Fruit fly (Drosophila melanogaster) whole organism, embryonic: Measurements from ENCODE around the gene east.

Experiments
- CG10321 ChIP-seq: fragments of 200-800 bp; sonication (Bioruptor generic); IDR thresholded peaks from 2 replicates; pipeline ENCODE4 v1.3.6; 2022; ENCODE audit warnings: missing biosample characterization, missing genetic modification characterization
- CG16779 ChIP-seq: fragments of 200-800 bp; sonication (Bioruptor generic); IDR thresholded peaks from 2 replicates; pipeline ENCODE4 v1.3.6; 2022; ENCODE audit warnings: missing biosample characterization, missing genetic modification characterization
- CG18764 ChIP-seq: fragments of 200-800 bp; sonication (Bioruptor generic); optimal IDR thresholded peaks from 3 replicates; lab custom pipeline; 2016; ENCODE audit warnings: missing biosample characterization, missing genetic modification characterization
- CG31388 ChIP-seq: fragments of 200-800 bp; sonication (Bioruptor generic); optimal IDR thresholded peaks from 2 replicates; lab custom pipeline; 2016; ENCODE audit warnings: missing biosample characterization, missing genetic modification characterization
- CG3995 ChIP-seq: fragments of 200-800 bp; sonication (Bioruptor generic); optimal IDR thresholded peaks from 3 replicates; lab custom pipeline; 2016; ENCODE audit warnings: missing biosample characterization, missing genetic modification characterization
- CG4282 ChIP-seq: fragments of 200-800 bp; sonication (Bioruptor generic); optimal IDR thresholded peaks from 2 replicates; lab custom pipeline; 2016; ENCODE audit warnings: missing biosample characterization, missing genetic modification characterization
- CG7928 ChIP-seq: fragments of 200-800 bp; sonication (Bioruptor generic); optimal IDR thresholded peaks from 2 replicates; lab custom pipeline; 2017; ENCODE audit warnings: missing biosample characterization, mild to moderate bottlenecking, missing genetic modification characterization
- HHEX ChIP-seq: fragments of 200-800 bp; sonication (Bioruptor generic); optimal IDR thresholded peaks from 3 replicates; lab custom pipeline; 2017; ENCODE audit warnings: missing biosample characterization, mild to moderate bottlenecking, missing genetic modification characterization, missing genetic modification reagents
- Hand ChIP-seq: fragments of 200-800 bp; sonication (Bioruptor generic); optimal IDR thresholded peaks from 2 replicates; lab custom pipeline; 2017; ENCODE audit warnings: mild to moderate bottlenecking, missing biosample characterization, missing genetic modification reagents, missing genetic modification characterization
- Meics ChIP-seq: fragments of 200-800 bp; sonication (Bioruptor generic); optimal IDR thresholded peaks from 2 replicates; lab custom pipeline; 2017; ENCODE audit warnings: missing biosample characterization, mild to moderate bottlenecking, missing genetic modification characterization
- Spps ChIP-seq: fragments of 200-800 bp; sonication (Bioruptor generic); optimal IDR thresholded peaks from 2 replicates; lab custom pipeline; 2018; ENCODE audit warnings: missing biosample characterization, mild to moderate bottlenecking, missing genetic modification characterization
- ftz-f1 ChIP-seq: fragments of 200-800 bp; sonication (Bioruptor generic); optimal IDR thresholded peaks from 2 replicates; lab custom pipeline; 2016; ENCODE audit warnings: missing biosample characterization, missing genetic modification characterization
- insv ChIP-seq, 2 experiments: fragments of 200-800 bp; sonication (Bioruptor generic); optimal IDR thresholded peaks; 3 replicates each; lab custom pipeline; 2016 to 2018; ENCODE audit warnings: missing biosample characterization in 2 of 2, missing genetic modification characterization in 2 of 2
- ttk ChIP-seq: fragments of 200-800 bp; sonication (Bioruptor generic); IDR thresholded peaks from 2 replicates; pipeline ENCODE4 v2.1.2; 2022; ENCODE audit warnings: missing biosample characterization, missing genetic modification characterization

dm6 chrX:1985516-1985915 lies 25.1 kb upstream of the east start:
- TF ChIP-seq CG3995 (GFP tag; lab: Kevin White, UChicago), result no peak
- no peak for TF ChIP-seq HHEX (GFP tag; lab: Kevin White, UChicago)
- no peak for TF ChIP-seq ttk
- no peak for TF ChIP-seq ftz-f1
- no peak for TF ChIP-seq Hand (GFP tag; lab: Kevin White, UChicago)
- TF ChIP-seq CG31388 (GFP tag; lab: Kevin White, UChicago), result no peak
- TF ChIP-seq Spps (tag; lab: Kevin White, UChicago), result no peak
- TF ChIP-seq CG18764 (GFP tag; lab: Kevin White, UChicago), result no peak
- TF ChIP-seq CG16779 (GFP tag; lab: Robert Waterston, UW), result no peak
- TF ChIP-seq insv (GFP tag; optimal IDR thresholded peaks at IDR 0.05; lab: Kevin White, UChicago), result no peak
- no peak for TF ChIP-seq CG4282 (GFP tag; lab: Kevin White, UChicago)
- no peak for TF ChIP-seq CG10321 (GFP tag; lab: Robert Waterston, UW)
- TF ChIP-seq CG7928 (GFP tag; lab: Kevin White, UChicago), result no peak
- TF ChIP-seq Meics (GFP tag; lab: Kevin White, UChicago), result no peak
